Worm (Caenorhabditis elegans) whole organism, early embryonic: ENCODE data around the gene Y37H2A.1.

Source experiments
- B0310.2 ChIP-seq: sonication (generic microtip); optimal IDR thresholded peaks from 2 replicates; lab custom pipeline; 2016; ENCODE audit warnings: mild to moderate bottlenecking, missing genetic modification characterization, missing compliant biosample characterization
- aly-1 ChIP-seq: sonication (generic microtip); optimal IDR thresholded peaks from 2 replicates; lab custom pipeline; 2016; ENCODE audit warnings: missing genetic modification characterization, missing compliant biosample characterization
- ama-1 ChIP-seq: fragments of 150-350 bp; optimal IDR thresholded peaks from 2 replicates; lab custom pipeline; 2014
- ceh-36 ChIP-seq: sonication (generic microtip); optimal IDR thresholded peaks from 2 replicates; lab custom pipeline; 2016; ENCODE audit warnings: missing genetic modification characterization, inconsistent platforms, missing compliant biosample characterization
- flt-1 ChIP-seq: fragments of 200-800 bp; sonication (Bioruptor generic); IDR thresholded peaks from 2 replicates; pipeline ENCODE4 v1.3.6; 2022; ENCODE audit warnings: missing genetic modification characterization, missing compliant biosample characterization
- hmg-4 ChIP-seq: fragments of 200-800 bp; sonication (Bioruptor generic); optimal IDR thresholded peaks from 2 replicates; lab custom pipeline; 2018; ENCODE audit warnings: mild to moderate bottlenecking, missing genetic modification characterization, missing compliant biosample characterization
- hnd-1 ChIP-seq: sonication (generic microtip); optimal IDR thresholded peaks from 2 replicates; lab custom pipeline; 2016; ENCODE audit warnings: missing genetic modification characterization, missing compliant biosample characterization
- pes-1 ChIP-seq: fragments of 200-800 bp; sonication (Bioruptor generic); IDR thresholded peaks from 2 replicates; pipeline ENCODE4 v1.3.6; 2022; ENCODE audit warnings: missing genetic modification reagents, missing genetic modification characterization, missing compliant biosample characterization
- sea-1 ChIP-seq: fragments of 200-800 bp; sonication (Bioruptor generic); conservative IDR thresholded peaks from 2 replicates; pipeline ENCODE4 v1.3.6; 2022; ENCODE audit warnings: missing genetic modification characterization, missing compliant biosample characterization

DNA sequence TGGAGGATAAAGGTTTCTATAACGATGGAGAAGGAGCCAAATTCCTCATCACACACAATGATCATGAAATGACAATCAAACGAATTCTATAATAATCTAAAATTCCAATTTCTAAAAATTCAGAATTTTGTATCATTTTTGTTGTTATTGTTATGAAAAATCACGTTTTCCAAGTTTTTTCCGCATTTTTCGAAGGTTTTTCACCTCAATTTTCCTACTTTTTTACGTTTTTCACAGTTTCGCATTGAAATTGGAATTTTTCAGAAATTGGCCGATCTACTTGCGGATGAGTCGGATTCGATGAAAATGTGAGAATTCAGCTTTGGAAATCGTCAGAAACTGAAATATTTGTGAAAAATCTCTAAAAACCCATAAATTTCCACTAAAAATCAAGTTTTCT, 17.0 kb downstream of the Y37H2A.1 start, which contains the start of gene fbxa-210:
- TF ChIP-seq aly-1 (tag; lab: Kevin White, UChicago) (no peak), hnd-1 (tag; lab: Kevin White, UChicago) (no peak), pes-1 (GFP tag; lab: Robert Waterston, UW) (no peak), flt-1 (no peak), B0310.2 (tag; lab: Kevin White, UChicago) (no peak), ama-1 (no peak), hmg-4 (no peak), ceh-36 (tag; lab: Kevin White, UChicago) (no peak), sea-1 (no peak)
